Worm (Caenorhabditis elegans) whole organism, young adult: ENCODE data around the gene srxa-6.

Experiments
- B0019.2 ChIP-seq: fragments of 200-800 bp; sonication (Bioruptor generic); conservative IDR thresholded peaks from 2 replicates; pipeline ENCODE4 v1.3.6; 2022; ENCODE audit warnings: missing genetic modification reagents, missing genetic modification characterization, missing compliant biosample characterization
- B0035.1 ChIP-seq: sonication (generic microtip); optimal IDR thresholded peaks from 2 replicates; lab custom pipeline; 2016; ENCODE audit warnings: missing genetic modification characterization, mild to moderate bottlenecking, missing compliant biosample characterization, missing genotype, missing genetic modification reagents
- D2030.7 ChIP-seq: fragments of 200-800 bp; sonication (Bioruptor generic); IDR thresholded peaks from 2 replicates; pipeline ENCODE4 v1.3.6; 2022; ENCODE audit warnings: missing genetic modification reagents, missing genetic modification characterization, missing compliant biosample characterization
- F33H1.4 ChIP-seq: fragments of 200-800 bp; sonication (Bioruptor generic); IDR thresholded peaks from 2 replicates; pipeline ENCODE4 v1.3.6; 2022; ENCODE audit warnings: missing genetic modification reagents, missing genetic modification characterization, missing compliant biosample characterization
- F57C9.4 ChIP-seq: sonication (generic microtip); optimal IDR thresholded peaks from 2 replicates; lab custom pipeline; 2017; ENCODE audit warnings: mild to moderate bottlenecking, missing genetic modification characterization, missing compliant biosample characterization
- akir-1 ChIP-seq: fragments of 200-800 bp; sonication (Bioruptor generic); optimal IDR thresholded peaks from 2 replicates; lab custom pipeline; 2018; ENCODE audit warnings: mild to moderate bottlenecking, missing genetic modification characterization, moderate library complexity, missing compliant biosample characterization
- ama-1 ChIP-seq, 3 experiments: fragments of 150-350 bp in 1 of 3; sonication (generic microtip) in 2 of 3; optimal IDR thresholded peaks; 2 replicates each; lab custom pipeline; 2014 to 2018; ENCODE audit warnings: missing biosample characterization in 2 of 3, missing genetic modification characterization in 2 of 3, missing genetic modification reagents in 2 of 3
- athp-1 ChIP-seq: sonication (generic microtip); optimal IDR thresholded peaks from 2 replicates; lab custom pipeline; 2017; ENCODE audit warnings: mild to moderate bottlenecking, missing genetic modification characterization, missing compliant biosample characterization
- attf-3 ChIP-seq: fragments of 200-800 bp; sonication (Bioruptor generic); conservative IDR thresholded peaks from 2 replicates; pipeline ENCODE4 v1.3.6; 2022; ENCODE audit warnings: missing genetic modification reagents, missing genetic modification characterization, missing compliant biosample characterization
- attf-6 ChIP-seq: fragments of 200-800 bp; sonication (Bioruptor generic); IDR thresholded peaks from 2 replicates; pipeline ENCODE4 v1.3.6; 2022; ENCODE audit warnings: missing genetic modification reagents, missing genetic modification characterization, missing compliant biosample characterization
- cebp-1 ChIP-seq, 2 experiments: fragments of 200-800 bp in 1 of 2; sonication (Bioruptor generic) in 1 of 2; sonication (generic microtip) in 1 of 2; IDR thresholded peaks in 1 of 2; optimal IDR thresholded peaks in 1 of 2; 2 replicates each; pipeline versions ENCODE4 v1.3.6 to Lab custom; 2017 to 2022; ENCODE audit warnings: missing compliant biosample characterization in 2 of 2, missing genetic modification characterization in 2 of 2, mild to moderate bottlenecking in 1 of 2, missing genetic modification reagents in 1 of 2, moderate library complexity in 1 of 2
- cebp-2 ChIP-seq: fragments of 200-800 bp; sonication (Bioruptor generic); IDR thresholded peaks from 2 replicates; pipeline ENCODE4 v1.3.6; 2022; ENCODE audit warnings: missing genetic modification characterization, missing compliant biosample characterization
- ceh-58 ChIP-seq: fragments of 200-800 bp; sonication (Bioruptor generic); IDR thresholded peaks from 2 replicates; pipeline ENCODE4 v1.3.6; 2022; ENCODE audit warnings: missing genetic modification characterization, missing compliant biosample characterization
- ceh-79 ChIP-seq: sonication (generic microtip); optimal IDR thresholded peaks from 2 replicates; lab custom pipeline; 2017; ENCODE audit warnings: mild to moderate bottlenecking, missing genetic modification characterization, missing compliant biosample characterization
- die-1 ChIP-seq: sonication (generic microtip); optimal IDR thresholded peaks from 2 replicates; lab custom pipeline; 2016; ENCODE audit warnings: missing genotype, mild to moderate bottlenecking, missing genetic modification characterization, missing compliant biosample characterization
- efl-1 ChIP-seq: fragments of 150-350 bp; optimal IDR thresholded peaks from 2 replicates; lab custom pipeline; 2014; ENCODE audit warnings: missing biosample characterization, missing genetic modification reagents, missing genetic modification characterization
- ekl-4 ChIP-seq: fragments of 200-800 bp; sonication (Bioruptor generic); IDR thresholded peaks from 2 replicates; pipeline ENCODE4 v1.3.6; 2022; ENCODE audit warnings: missing genetic modification reagents, missing genetic modification characterization, missing compliant biosample characterization
- him-1 ChIP-seq: sonication (generic microtip); optimal IDR thresholded peaks from 2 replicates; lab custom pipeline; 2016; ENCODE audit warnings: missing genotype, missing genetic modification reagents, missing genetic modification characterization, missing compliant biosample characterization
- hmg-1.2 ChIP-seq: fragments of 200-800 bp; sonication (Bioruptor generic); IDR thresholded peaks from 2 replicates; pipeline ENCODE4 v1.3.6; 2022; ENCODE audit warnings: missing genetic modification reagents, missing genetic modification characterization, missing compliant biosample characterization
- hsf-1 ChIP-seq: fragments of 200-800 bp; sonication (Bioruptor generic); IDR thresholded peaks from 2 replicates; pipeline ENCODE4 v1.3.6; 2022; ENCODE audit warnings: missing genetic modification reagents, missing genetic modification characterization, missing compliant biosample characterization
- lag-1 ChIP-seq: fragments of 200-800 bp; sonication (Bioruptor generic); IDR thresholded peaks from 2 replicates; pipeline ENCODE4 v1.3.6; 2022; ENCODE audit warnings: missing genetic modification reagents, missing genetic modification characterization, missing compliant biosample characterization
- let-607 ChIP-seq, 2 experiments: fragments of 200-800 bp in 1 of 2; sonication (Bioruptor generic) in 1 of 2; sonication (generic microtip) in 1 of 2; optimal IDR thresholded peaks; 2 replicates each; lab custom pipeline; 2016 to 2018; ENCODE audit warnings: mild to moderate bottlenecking in 2 of 2, missing compliant biosample characterization in 2 of 2, missing genetic modification characterization in 2 of 2, moderate library complexity in 2 of 2, missing genotype in 1 of 2
- lin-35 ChIP-seq, 3 experiments: fragments of 150-350 bp in 2 of 3; sonication (generic microtip) in 1 of 3; optimal IDR thresholded peaks; 2 replicates each; lab custom pipeline; 2014 to 2018; ENCODE audit warnings: missing biosample characterization in 3 of 3, missing genetic modification characterization in 3 of 3, missing genetic modification reagents in 3 of 3
- lin-54 ChIP-seq: fragments of 200-800 bp; sonication (Bioruptor generic); optimal IDR thresholded peaks from 2 replicates; lab custom pipeline; 2018; ENCODE audit warnings: mild to moderate bottlenecking, missing genetic modification characterization, missing compliant biosample characterization
- lsl-1 ChIP-seq: fragments of 200-800 bp; sonication (Bioruptor generic); optimal IDR thresholded peaks from 2 replicates; lab custom pipeline; 2018; ENCODE audit warnings: mild to moderate bottlenecking, missing genetic modification characterization, moderate library complexity, missing compliant biosample characterization
- lsy-27 ChIP-seq: sonication (generic microtip); optimal IDR thresholded peaks from 2 replicates; lab custom pipeline; 2017; ENCODE audit warnings: missing genetic modification characterization, mild to moderate bottlenecking, missing compliant biosample characterization, antibody characterized with exemption, missing genotype, borderline replicate concordance; ENCODE audit not compliant: insufficient read depth
- madf-10 ChIP-seq: sonication (generic microtip); optimal IDR thresholded peaks from 2 replicates; lab custom pipeline; 2016; ENCODE audit warnings: mild to moderate bottlenecking, missing genetic modification characterization, missing compliant biosample characterization
- madf-6 ChIP-seq: fragments of 200-800 bp; sonication (Bioruptor generic); IDR thresholded peaks from 2 replicates; pipeline ENCODE4 v1.3.6; 2022; ENCODE audit warnings: missing genetic modification reagents, missing genetic modification characterization, missing compliant biosample characterization
- madf-8 ChIP-seq: fragments of 200-800 bp; sonication (Bioruptor generic); conservative IDR thresholded peaks from 2 replicates; pipeline ENCODE4 v1.3.6; 2022; ENCODE audit warnings: missing genetic modification reagents, missing genetic modification characterization, missing compliant biosample characterization
- pbrm-1 ChIP-seq: fragments of 200-800 bp; sonication (Bioruptor generic); IDR thresholded peaks from 2 replicates; pipeline ENCODE4 v1.3.6; 2022; ENCODE audit warnings: missing genetic modification reagents, missing genetic modification characterization, missing compliant biosample characterization
- pha-4 ChIP-seq: fragments of 150-350 bp; sonication (generic microtip); optimal IDR thresholded peaks from 2 replicates; lab custom pipeline; 2014; ENCODE audit warnings: missing biosample characterization, missing genetic modification reagents, missing genetic modification characterization
- snpc-1.1 ChIP-seq: sonication (generic microtip); optimal IDR thresholded peaks from 2 replicates; lab custom pipeline; 2017; ENCODE audit warnings: missing genetic modification characterization, mild to moderate bottlenecking, missing compliant biosample characterization, antibody characterized with exemption, moderate library complexity, missing genotype, missing genetic modification reagents; ENCODE audit not compliant: insufficient read depth
- snpc-1.3 ChIP-seq: sonication (generic microtip); optimal IDR thresholded peaks from 2 replicates; lab custom pipeline; 2017; ENCODE audit warnings: missing genetic modification characterization, mild to moderate bottlenecking, missing compliant biosample characterization, antibody characterized with exemption, moderate library complexity, missing genotype, missing genetic modification reagents; ENCODE audit not compliant: insufficient read depth
- snpc-3.4 ChIP-seq: sonication (generic microtip); optimal IDR thresholded peaks from 2 replicates; lab custom pipeline; 2017; ENCODE audit warnings: missing genetic modification characterization, mild to moderate bottlenecking, missing compliant biosample characterization, antibody characterized with exemption, moderate library complexity, missing genotype, missing genetic modification reagents
- snpc-4 ChIP-seq, 5 experiments: fragments of 150-350 bp in 1 of 5; sonication (generic microtip) in 4 of 5; optimal IDR thresholded peaks; 2 replicates each; lab custom pipeline; 2014 to 2018; ENCODE audit warnings: missing genetic modification characterization in 5 of 5, missing biosample characterization in 3 of 5, antibody characterized with exemption in 2 of 5, mild to moderate bottlenecking in 2 of 5, missing compliant biosample characterization in 2 of 5, missing genotype in 2 of 5, moderate library complexity in 2 of 5, missing genetic modification reagents in 1 of 5
- sptf-2 ChIP-seq: fragments of 200-800 bp; sonication (Bioruptor generic); optimal IDR thresholded peaks from 2 replicates; lab custom pipeline; 2018; ENCODE audit warnings: mild to moderate bottlenecking, missing genetic modification characterization, missing compliant biosample characterization
- tbp1 ChIP-seq: fragments of 200-800 bp; sonication (Bioruptor generic); optimal IDR thresholded peaks from 2 replicates; lab custom pipeline; 2018; ENCODE audit warnings: mild to moderate bottlenecking, missing genetic modification characterization, missing compliant biosample characterization
- ztf-3 ChIP-seq: fragments of 200-800 bp; sonication (Bioruptor generic); optimal IDR thresholded peaks from 2 replicates; lab custom pipeline; 2018; ENCODE audit warnings: mild to moderate bottlenecking, missing genetic modification characterization, missing compliant biosample characterization

The srxa-6 gene

ce11 chrV:20693968-20694367 lies 40.8 kb upstream of the srxa-6 start (continued):
- TF ChIP-seq athp-1 (no peak), B0019.2 (no peak), ceh-79 (peak; percentile 2), snpc-4 (GFP tag; optimal IDR thresholded peaks at IDR 0.05; lab: Kevin White, UChicago) (peak; percentile 22), snpc-4 (tag; optimal IDR thresholded peaks at IDR 0.05; lab: Kevin White, UChicago) (peak in 3 of 4 experiments; percentile 13 to 73 (median 71)), F33H1.4 (GFP tag; lab: Robert Waterston, UW) (0 out of 2 replicates have a peak, but pooled peaks have one; percentile 10), akir-1 (GFP tag; lab: Kevin White, UChicago) (no peak), ztf-3 (GFP tag; lab: Kevin White, UChicago) (no peak), F57C9.4 (tag; lab: Kevin White, UChicago) (peak; percentile 52), let-607 (tag; optimal IDR thresholded peaks at IDR 0.05; lab: Kevin White, UChicago) (peak in 1 of 2 experiments; percentile 52), pbrm-1 (GFP tag; lab: Robert Waterston, UW) (peak; percentile 68), madf-6 (GFP tag; lab: Robert Waterston, UW) (peak; percentile 26; the same call in 1 of the 2 replicates), die-1 (peak; percentile 77), pha-4 (tag; lab: Kevin White, UChicago) (no peak), ceh-58 (GFP tag; lab: Robert Waterston, UW) (0 out of 2 replicates have a peak, but pooled peaks have one; percentile 83), lag-1 (GFP tag; lab: Robert Waterston, UW) (no peak), efl-1 (GFP tag; lab: Kevin White, UChicago) (no peak)
- TF ChIP-seq, all 124 proteins: peak for 83

- TF ChIP-seq snpc-1.1 (tag; lab: Kevin White, UChicago) (no peak), cebp-2 (GFP tag; lab: Robert Waterston, UW) (no peak)
Measured at ce11 chrV:20698266-20698665, 36.5 kb upstream of the srxa-6 start, which contains the start of gene F53F8.7. TSS of gene F53F8.7 (minus strand) at chrV:20698366.

ce11 chrV:20698837-20699236 lies 35.9 kb upstream of the srxa-6 start:
- TF ChIP-seq him-1 (tag; lab: Kevin White, UChicago) (peak; percentile 68), lsl-1 (GFP tag; lab: Kevin White, UChicago) (peak; percentile 27), D2030.7 (GFP tag; lab: Robert Waterston, UW) (peak; percentile 71), snpc-4 (GFP tag; optimal IDR thresholded peaks at IDR 0.05; lab: Kevin White, UChicago) (peak; percentile 91), snpc-4 (tag; optimal IDR thresholded peaks at IDR 0.05; lab: Kevin White, UChicago) (peak; percentile 63 to 96 (median 92)), ekl-4 (GFP tag; lab: Robert Waterston, UW) (0 out of 2 replicates have a peak, but pooled peaks have one; percentile 10), tbp1 (peak; percentile 55), attf-6 (GFP tag; lab: Robert Waterston, UW) (0 out of 2 replicates have a peak, but pooled peaks have one; percentile 38), pbrm-1 (GFP tag; lab: Robert Waterston, UW) (peak; percentile 41), snpc-3.4 (peak; percentile 64), hmg-1.2 (GFP tag; lab: Robert Waterston, UW) (peak; percentile 86), snpc-1.3 (peak; percentile 24), snpc-1.1 (tag; lab: Kevin White, UChicago) (peak; percentile 91)

ce11 chrV:20703998-20704572 lies 30.7 kb upstream of the srxa-6 start, which contains the start of the genes F53F8.5 and F53F8.6:
TSS of gene F53F8.5 (minus strand) at chrV:20704049.
TSS of gene F53F8.6 (plus strand) at chrV:20704227.
- TF ChIP-seq ceh-58 (GFP tag; lab: Robert Waterston, UW) (no peak), sptf-2 (GFP tag; lab: Kevin White, UChicago) (no peak), hmg-1.2 (GFP tag; lab: Robert Waterston, UW) (peak; percentile 96), madf-10 (no peak), ama-1 (optimal IDR thresholded peaks at IDR 0.05; lab: Kevin White, UChicago) (no peak), ama-1 (GFP tag; optimal IDR thresholded peaks at IDR 0.05; lab: Kevin White, UChicago) (no peak), madf-8 (GFP tag; lab: Robert Waterston, UW) (no peak), cebp-1 (GFP tag; IDR thresholded peaks at IDR 0.05; lab: Robert Waterston, UW) (no peak), cebp-1 (tag; optimal IDR thresholded peaks at IDR 0.05; lab: Kevin White, UChicago) (peak; percentile 11), lin-54 (peak; percentile 49), lin-35 (GFP tag; optimal IDR thresholded peaks at IDR 0.05; lab: Kevin White, UChicago) (peak in 1 of 3 experiments; percentile 26), lsy-27 (tag; lab: Kevin White, UChicago) (no peak), hsf-1 (GFP tag; lab: Robert Waterston, UW) (no peak), attf-3 (GFP tag; lab: Robert Waterston, UW) (peak; percentile 97), ceh-79 (no peak), madf-6 (GFP tag; lab: Robert Waterston, UW) (peak; percentile 46; the same call in 1 of the 2 replicates), efl-1 (GFP tag; lab: Kevin White, UChicago) (peak; percentile 20), B0035.1 (tag; lab: Kevin White, UChicago) (no peak)
